Fruit fly (Drosophila melanogaster) whole organism, embryonic: ENCODE results near the gene Dhdds.

Source experiments
- Atf-2 ChIP-seq: fragments of 200-800 bp; sonication (Bioruptor generic); optimal IDR thresholded peaks from 2 replicates; lab custom pipeline; 2016; ENCODE audit warnings: missing biosample characterization, missing genetic modification characterization
- CG10267 ChIP-seq: fragments of 200-800 bp; sonication (Bioruptor generic); optimal IDR thresholded peaks from 2 replicates; lab custom pipeline; 2018; ENCODE audit warnings: missing biosample characterization, mild to moderate bottlenecking, missing genetic modification characterization, moderate library complexity
- CG10274 ChIP-seq: fragments of 200-800 bp; sonication (Bioruptor generic); optimal IDR thresholded peaks from 3 replicates; lab custom pipeline; 2017; ENCODE audit warnings: missing biosample characterization, mild to moderate bottlenecking, missing genetic modification characterization
- CG10366 ChIP-seq: fragments of 200-800 bp; sonication (Bioruptor generic); IDR thresholded peaks from 2 replicates; pipeline ENCODE4 v1.3.6; 2022; ENCODE audit warnings: missing biosample characterization, missing genetic modification characterization
- CG10979 ChIP-seq: fragments of 200-800 bp; sonication (Bioruptor generic); optimal IDR thresholded peaks from 2 replicates; lab custom pipeline; 2018; ENCODE audit warnings: missing biosample characterization, mild to moderate bottlenecking, missing genetic modification characterization, moderate library complexity
- CG11504 ChIP-seq: fragments of 200-800 bp; sonication (Bioruptor generic); optimal IDR thresholded peaks from 3 replicates; lab custom pipeline; 2019; ENCODE audit warnings: missing biosample characterization, mild to moderate bottlenecking, missing genetic modification characterization, moderate library complexity
- CG13624 ChIP-seq: fragments of 200-800 bp; sonication (Bioruptor generic); optimal IDR thresholded peaks from 2 replicates; lab custom pipeline; 2016; ENCODE audit warnings: missing biosample characterization, missing genetic modification characterization
- CG15479 ChIP-seq: fragments of 200-800 bp; sonication (Bioruptor generic); optimal IDR thresholded peaks from 3 replicates; lab custom pipeline; 2019; ENCODE audit warnings: missing biosample characterization, mild to moderate bottlenecking, missing genetic modification characterization, moderate library complexity
- CG1603 ChIP-seq: fragments of 200-800 bp; sonication (Bioruptor generic); optimal IDR thresholded peaks from 2 replicates; lab custom pipeline; 2019; ENCODE audit warnings: missing biosample characterization, mild to moderate bottlenecking, missing genetic modification characterization, moderate library complexity
- CG1647 ChIP-seq: fragments of 200-800 bp; sonication (Bioruptor generic); optimal IDR thresholded peaks from 3 replicates; lab custom pipeline; 2016; ENCODE audit warnings: missing biosample characterization, missing genetic modification characterization
- CG16815 ChIP-seq: fragments of 200-800 bp; sonication (Bioruptor generic); optimal IDR thresholded peaks from 3 replicates; lab custom pipeline; 2017; ENCODE audit warnings: missing biosample characterization, mild to moderate bottlenecking, missing genetic modification characterization
- CG18011 ChIP-seq: fragments of 200-800 bp; sonication (Bioruptor generic); optimal IDR thresholded peaks from 2 replicates; lab custom pipeline; 2017; ENCODE audit warnings: missing biosample characterization, missing genetic modification characterization, mild to moderate bottlenecking, moderate library complexity, missing genotype
- CG1832 ChIP-seq: fragments of 200-800 bp; sonication (Bioruptor generic); optimal IDR thresholded peaks from 2 replicates; lab custom pipeline; 2017; ENCODE audit warnings: missing biosample characterization, mild to moderate bottlenecking, missing genetic modification characterization, inconsistent platforms
- CG2678 ChIP-seq: fragments of 200-800 bp; sonication (Bioruptor generic); optimal IDR thresholded peaks from 3 replicates; lab custom pipeline; 2019; ENCODE audit warnings: missing biosample characterization, mild to moderate bottlenecking, missing genetic modification characterization, moderate library complexity
- CG2889 ChIP-seq: fragments of 200-800 bp; sonication (Bioruptor generic); IDR thresholded peaks from 3 replicates; pipeline ENCODE4 v1.3.6; 2022; ENCODE audit warnings: missing biosample characterization, missing genetic modification characterization
- CG3726 ChIP-seq: fragments of 200-800 bp; sonication (Bioruptor generic); IDR thresholded peaks from 3 replicates; pipeline ENCODE4, ENCODE4 v1.3.6; 2022; ENCODE audit warnings: missing biosample characterization, missing genetic modification characterization
- CG4282 ChIP-seq: fragments of 200-800 bp; sonication (Bioruptor generic); optimal IDR thresholded peaks from 2 replicates; lab custom pipeline; 2016; ENCODE audit warnings: missing biosample characterization, missing genetic modification characterization
- CG4424 ChIP-seq: fragments of 200-800 bp; sonication (Bioruptor generic); optimal IDR thresholded peaks from 3 replicates; lab custom pipeline; 2016; ENCODE audit warnings: missing biosample characterization, missing genetic modification characterization
- CG4707 ChIP-seq: fragments of 200-800 bp; sonication (Bioruptor generic); optimal IDR thresholded peaks from 2 replicates; lab custom pipeline; 2018; ENCODE audit warnings: missing biosample characterization, mild to moderate bottlenecking, missing genetic modification characterization, moderate library complexity
- CG6254 ChIP-seq: fragments of 200-800 bp; sonication (Bioruptor generic); optimal IDR thresholded peaks from 3 replicates; lab custom pipeline; 2017; ENCODE audit warnings: mild to moderate bottlenecking, missing biosample characterization, missing genetic modification reagents, missing genetic modification characterization
- CG6791 ChIP-seq: fragments of 200-800 bp; sonication (Bioruptor generic); IDR thresholded peaks from 3 replicates; pipeline ENCODE4 v1.3.6; 2022; ENCODE audit warnings: missing biosample characterization, missing genetic modification characterization; ENCODE audit not compliant: partially characterized antibody
- CG7556 ChIP-seq: fragments of 200-800 bp; sonication (Bioruptor generic); optimal IDR thresholded peaks from 2 replicates; lab custom pipeline; 2017; ENCODE audit warnings: missing biosample characterization, mild to moderate bottlenecking, missing genetic modification characterization
- CG8388 ChIP-seq: fragments of 200-800 bp; sonication (Bioruptor generic); optimal IDR thresholded peaks from 2 replicates; lab custom pipeline; 2019; ENCODE audit warnings: missing biosample characterization, mild to moderate bottlenecking, missing genetic modification characterization, moderate library complexity
- CG8924 ChIP-seq: fragments of 200-800 bp; optimal IDR thresholded peaks from 3 replicates; lab custom pipeline; 2019; ENCODE audit warnings: missing biosample characterization, mild to moderate bottlenecking, missing genetic modification characterization, moderate library complexity
- CG9797 ChIP-seq: fragments of 200-800 bp; sonication (Bioruptor generic); optimal IDR thresholded peaks from 3 replicates; lab custom pipeline; 2018; ENCODE audit warnings: missing biosample characterization, mild to moderate bottlenecking, missing genetic modification characterization
- Chrac-16 ChIP-seq: fragments of 200-800 bp; sonication (Bioruptor generic); optimal IDR thresholded peaks from 3 replicates; lab custom pipeline; 2016; ENCODE audit warnings: missing biosample characterization, missing genetic modification characterization
- Dfd ChIP-seq, 2 experiments: fragments of >200 bp; optimal IDR thresholded peaks; 2 replicates each; lab custom pipeline; 2017; ENCODE audit warnings: missing biosample characterization in 2 of 2, missing genetic modification characterization in 2 of 2
- Fer2 ChIP-seq: fragments of 200-800 bp; sonication (Bioruptor generic); optimal IDR thresholded peaks from 2 replicates; lab custom pipeline; 2018; ENCODE audit warnings: missing biosample characterization, mild to moderate bottlenecking, missing genetic modification characterization, moderate library complexity
- Gsc ChIP-seq: fragments of 200-800 bp; sonication (Bioruptor generic); IDR thresholded peaks from 2 replicates; pipeline ENCODE4 v1.3.6; 2022; ENCODE audit warnings: missing biosample characterization, missing genetic modification characterization
- Hand ChIP-seq: fragments of 200-800 bp; sonication (Bioruptor generic); optimal IDR thresholded peaks from 2 replicates; lab custom pipeline; 2017; ENCODE audit warnings: mild to moderate bottlenecking, missing biosample characterization, missing genetic modification reagents, missing genetic modification characterization
- Lhr ChIP-seq: fragments of 200-800 bp; sonication (Bioruptor generic); optimal IDR thresholded peaks from 3 replicates; lab custom pipeline; 2017; ENCODE audit warnings: mild to moderate bottlenecking, missing biosample characterization, missing genetic modification reagents, missing genetic modification characterization
- Mrtf ChIP-seq: fragments of 200-800 bp; sonication (Bioruptor generic); IDR thresholded peaks from 3 replicates; pipeline ENCODE4 v1.3.6; 2022; ENCODE audit warnings: missing biosample characterization, missing genetic modification characterization
- Pdp1 ChIP-seq, 2 experiments: fragments of 200-800 bp; sonication (Bioruptor generic); optimal IDR thresholded peaks; 3 replicates each; lab custom pipeline; 2016; ENCODE audit warnings: missing biosample characterization in 2 of 2, missing genetic modification characterization in 2 of 2, mild to moderate bottlenecking in 1 of 2, moderate library complexity in 1 of 2
- Spps ChIP-seq: fragments of 200-800 bp; sonication (Bioruptor generic); optimal IDR thresholded peaks from 2 replicates; lab custom pipeline; 2018; ENCODE audit warnings: missing biosample characterization, mild to moderate bottlenecking, missing genetic modification characterization
- Taf1 ChIP-seq: fragments of 200-800 bp; sonication (Bioruptor generic); IDR thresholded peaks from 2 replicates; pipeline ENCODE4 v1.3.6; 2022; ENCODE audit warnings: missing biosample characterization, missing genetic modification characterization
- YL-1 ChIP-seq: fragments of 200-800 bp; sonication (Bioruptor generic); optimal IDR thresholded peaks from 3 replicates; lab custom pipeline; 2017; ENCODE audit warnings: missing biosample characterization, mild to moderate bottlenecking, missing genetic modification characterization
- ap ChIP-seq: fragments of 200-800 bp; sonication (Bioruptor generic); IDR thresholded peaks from 2 replicates; pipeline ENCODE4 v1.3.6; 2022; ENCODE audit warnings: missing biosample characterization, missing genetic modification characterization
- ase ChIP-seq: fragments of 200-800 bp; sonication (Bioruptor generic); IDR thresholded peaks from 3 replicates; pipeline ENCODE4 v1.3.6; 2022; ENCODE audit warnings: missing biosample characterization, missing genetic modification characterization
- bab2 ChIP-seq: fragments of 200-800 bp; sonication (Bioruptor generic); optimal IDR thresholded peaks from 2 replicates; lab custom pipeline; 2016; ENCODE audit warnings: missing biosample characterization, missing genetic modification characterization
- cad ChIP-seq: fragments of >200 bp; optimal IDR thresholded peaks from 2 replicates; lab custom pipeline; 2017; ENCODE audit warnings: missing biosample characterization, missing genetic modification characterization
- cas ChIP-seq: fragments of 200-800 bp; sonication (Bioruptor generic); IDR thresholded peaks from 2 replicates; pipeline ENCODE4 v1.3.6; 2022; ENCODE audit warnings: missing biosample characterization, missing genetic modification characterization
- chn ChIP-seq: fragments of 200-800 bp; sonication (Bioruptor generic); optimal IDR thresholded peaks from 2 replicates; lab custom pipeline; 2016; ENCODE audit warnings: missing biosample characterization, missing genetic modification characterization
- crol ChIP-seq: fragments of 200-800 bp; sonication (Bioruptor generic); IDR thresholded peaks from 2 replicates; pipeline ENCODE4 v1.3.6; 2022; ENCODE audit warnings: missing biosample characterization, missing genetic modification characterization
- fd102C ChIP-seq: fragments of 200-800 bp; sonication (Bioruptor generic); optimal IDR thresholded peaks from 2 replicates; lab custom pipeline; 2018; ENCODE audit warnings: missing biosample characterization, mild to moderate bottlenecking, missing genetic modification characterization, moderate library complexity
- jigr1 ChIP-seq: fragments of 200-800 bp; sonication (Bioruptor generic); IDR thresholded peaks from 3 replicates; pipeline ENCODE4 v1.3.6; 2022; ENCODE audit warnings: missing biosample characterization, missing genetic modification characterization
- nau ChIP-seq: fragments of 200-800 bp; sonication (Bioruptor generic); optimal IDR thresholded peaks from 3 replicates; lab custom pipeline; 2017; ENCODE audit warnings: missing biosample characterization, mild to moderate bottlenecking, missing genetic modification characterization, missing genetic modification reagents
- sens-2 ChIP-seq: fragments of 200-800 bp; sonication (Bioruptor generic); IDR thresholded peaks from 2 replicates; pipeline ENCODE4 v1.3.6; 2022; ENCODE audit warnings: missing biosample characterization, missing genetic modification characterization
- stwl ChIP-seq: fragments of 200-800 bp; sonication (Bioruptor generic); optimal IDR thresholded peaks from 3 replicates; lab custom pipeline; 2018; ENCODE audit warnings: missing biosample characterization, mild to moderate bottlenecking, missing genetic modification characterization, moderate library complexity
- twi ChIP-seq: fragments of 200-800 bp; optimal IDR thresholded peaks from 2 replicates; lab custom pipeline; 2019; ENCODE audit warnings: missing biosample characterization, mild to moderate bottlenecking, missing genetic modification characterization, moderate library complexity
- usp ChIP-seq: fragments of >200 bp; optimal IDR thresholded peaks from 2 replicates; lab custom pipeline; 2017; ENCODE audit warnings: missing biosample characterization, missing genetic modification characterization
- wor ChIP-seq: fragments of 200-800 bp; sonication (Bioruptor generic); IDR thresholded peaks from 2 replicates; pipeline ENCODE4 v1.3.6; 2022; ENCODE audit warnings: missing biosample characterization, missing genetic modification characterization

Gene Dhdds

DNA sequence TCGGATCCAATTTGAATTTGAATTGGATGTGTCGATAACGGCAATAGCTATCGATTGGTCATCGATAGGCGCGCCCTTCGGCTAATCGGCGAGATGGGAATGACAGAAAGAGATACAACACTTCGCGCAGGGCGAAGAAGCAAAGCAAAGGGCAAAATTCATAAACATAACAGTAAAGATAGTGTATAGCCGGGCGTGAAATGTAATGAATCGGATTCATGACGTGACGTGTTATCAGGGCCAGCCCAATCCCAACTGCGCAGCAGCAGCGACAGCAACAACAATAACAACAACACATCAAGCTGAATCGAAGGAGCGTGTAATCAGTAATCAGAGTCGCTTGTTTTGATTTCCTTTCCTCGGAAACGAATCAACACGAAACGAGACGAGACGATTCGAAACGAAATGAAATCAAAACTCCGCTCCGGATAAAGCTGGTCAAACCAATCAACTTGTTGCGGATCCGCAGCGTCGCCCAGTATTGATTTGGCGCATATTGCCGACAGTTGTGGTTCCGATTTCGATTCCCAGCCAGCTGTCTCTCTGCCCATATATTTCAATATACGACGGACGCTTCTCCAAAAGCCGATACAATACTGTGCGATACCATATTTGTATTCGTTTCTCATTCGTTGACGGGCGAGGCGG lies 21.0 kb downstream of the Dhdds start, which contains the start of gene snz (continued):
- TF ChIP-seq cas (GFP tag; lab: Robert Waterston, UW) (no peak), CG10274 (GFP tag; lab: Kevin White, UChicago) (no peak), CG7556 (GFP tag; lab: Kevin White, UChicago) (no peak), CG4282 (no peak), wor (GFP tag; lab: Robert Waterston, UW) (no peak), Dfd (GFP tag; optimal IDR thresholded peaks at IDR 0.05; lab: Kevin White, UChicago) (no peak), CG8388 (no peak), Gsc (GFP tag; lab: Robert Waterston, UW) (no peak), CG4707 (GFP tag; lab: Kevin White, UChicago) (no peak), chn (no peak), CG8924 (no peak), CG16815 (GFP tag; lab: Kevin White, UChicago) (no peak), CG1832 (GFP tag; lab: Kevin White, UChicago) (no peak), ap (GFP tag; lab: Robert Waterston, UW) (no peak), fd102C (GFP tag; lab: Kevin White, UChicago) (no peak), usp (GFP tag; lab: Kevin White, UChicago) (no peak), CG6254 (GFP tag; lab: Kevin White, UChicago) (no peak), Taf1 (GFP tag; lab: Robert Waterston, UW) (no peak), cad (GFP tag; lab: Kevin White, UChicago) (no peak), Mrtf (GFP tag; lab: Robert Waterston, UW) (no peak), CG10366 (GFP tag; lab: Robert Waterston, UW) (no peak), CG1603 (tag; lab: Kevin White, UChicago) (no peak), CG1647 (GFP tag; lab: Kevin White, UChicago) (no peak), CG3726 (GFP tag; lab: Robert Waterston, UW) (no peak), CG10979 (tag; lab: Kevin White, UChicago) (no peak), bab2 (no peak), CG4424 (GFP tag; lab: Kevin White, UChicago) (no peak), jigr1 (no peak), stwl (tag; lab: Kevin White, UChicago) (peak; percentile 49), Spps (no peak), nau (GFP tag; lab: Kevin White, UChicago) (no peak), sens-2 (GFP tag; lab: Robert Waterston, UW) (no peak), CG10267 (tag; lab: Kevin White, UChicago) (peak; percentile 22), CG6791 (GFP tag; lab: Robert Waterston, UW) (peak; percentile 81), Chrac-16 (GFP tag; lab: Kevin White, UChicago) (no peak), CG9797 (GFP tag; lab: Kevin White, UChicago) (no peak), CG11504 (tag; lab: Kevin White, UChicago) (no peak), Hand (GFP tag; lab: Kevin White, UChicago) (peak; percentile 6), Pdp1 (GFP tag; optimal IDR thresholded peaks at IDR 0.05; lab: Kevin White, UChicago) (peak in 1 of 2 experiments; percentile 52), CG15479 (GFP tag; lab: Kevin White, UChicago) (peak; percentile 48), ase (no peak), Lhr (GFP tag; lab: Kevin White, UChicago) (no peak), crol (GFP tag; lab: Robert Waterston, UW) (no peak), Atf-2 (GFP tag; lab: Kevin White, UChicago) (no peak), CG2889 (GFP tag; lab: Robert Waterston, UW) (no peak), CG18011 (GFP tag; lab: Kevin White, UChicago) (no peak), YL-1 (peak; percentile 6), Fer2 (no peak), CG13624 (GFP tag; lab: Kevin White, UChicago) (peak; percentile 47), CG2678 (tag; lab: Kevin White, UChicago) (no peak), twi (no peak)
